Worm (Caenorhabditis elegans) whole organism, L1 larva: ENCODE measurements around the gene T24D5.2.
A peak's percentile ranks its signal among the peaks of the same experiment; 100 is the strongest.

Source experiments
- C04F5.9 ChIP-seq: sonication (generic microtip); optimal IDR thresholded peaks from 2 replicates; lab custom pipeline; 2016; ENCODE audit warnings: missing genetic modification characterization, missing compliant biosample characterization
- F16B12.6 ChIP-seq: fragments of 150-350 bp; optimal IDR thresholded peaks from 2 replicates; lab custom pipeline; 2014; ENCODE audit warnings: missing biosample characterization, missing genetic modification characterization
- Y116A8C.19 ChIP-seq: sonication (generic microtip); optimal IDR thresholded peaks from 2 replicates; lab custom pipeline; 2016; ENCODE audit warnings: missing compliant biosample characterization, missing genetic modification characterization, borderline replicate concordance
- aha-1 ChIP-seq: fragments of 150-350 bp; optimal IDR thresholded peaks from 2 replicates; lab custom pipeline; 2014; ENCODE audit warnings: missing biosample characterization, missing genetic modification characterization
- alr-1 ChIP-seq: fragments of 200-800 bp; sonication (Bioruptor generic); optimal IDR thresholded peaks from 2 replicates; lab custom pipeline; 2018; ENCODE audit warnings: borderline replicate concordance, mild to moderate bottlenecking, missing genetic modification characterization, missing compliant biosample characterization
- ama-1 ChIP-seq: fragments of 150-350 bp; optimal IDR thresholded peaks from 2 replicates; lab custom pipeline; 2014
- ceh-82 ChIP-seq, 3 experiments: fragments of 150-350 bp in 1 of 3; sonication (generic microtip) in 2 of 3; optimal IDR thresholded peaks; 2 replicates each; lab custom pipeline; 2014 to 2017; ENCODE audit warnings: missing biosample characterization in 3 of 3, missing genetic modification characterization in 3 of 3
- ceh-88 ChIP-seq: fragments of 200-800 bp; sonication (Bioruptor generic); IDR thresholded peaks from 2 replicates; pipeline ENCODE4 v1.3.6; 2022; ENCODE audit warnings: missing genetic modification characterization, missing compliant biosample characterization
- efl-1 ChIP-seq, 4 experiments: fragments of 150-350 bp; optimal IDR thresholded peaks in 3 of 4; peaks in 1 of 4; 1 replicate in 1 of 4; 2 replicates in 3 of 4; lab custom pipeline; 2014; ENCODE audit warnings: missing biosample characterization in 2 of 4, missing genetic modification characterization in 2 of 4, missing genetic modification reagents in 2 of 4
- efl-3 ChIP-seq: fragments of 200-800 bp; sonication (Bioruptor generic); optimal IDR thresholded peaks from 2 replicates; lab custom pipeline; 2018; ENCODE audit warnings: mild to moderate bottlenecking, missing genetic modification characterization, missing compliant biosample characterization
- egl-13 ChIP-seq: sonication (generic microtip); optimal IDR thresholded peaks from 2 replicates; lab custom pipeline; 2016; ENCODE audit warnings: missing genotype, missing genetic modification reagents, missing genetic modification characterization, missing compliant biosample characterization
- elt-2 ChIP-seq: sonication (generic microtip); optimal IDR thresholded peaks from 2 replicates; lab custom pipeline; 2016; ENCODE audit warnings: missing genetic modification characterization, mild to moderate bottlenecking, inconsistent platforms, missing compliant biosample characterization, missing genetic modification reagents
- elt-3 ChIP-seq, 6 experiments: fragments of 150-350 bp in 1 of 6; sonication (generic microtip); optimal IDR thresholded peaks; 2 replicates each; lab custom pipeline; 2017 to 2018; ENCODE audit warnings: missing biosample characterization in 6 of 6, missing genetic modification characterization in 6 of 6, inconsistent platforms in 1 of 6
- fkh-10 ChIP-seq: sonication (generic microtip); optimal IDR thresholded peaks from 2 replicates; lab custom pipeline; 2017; ENCODE audit warnings: missing biosample characterization, missing genetic modification reagents, missing genetic modification characterization
- fkh-4 ChIP-seq: sonication (generic microtip); optimal IDR thresholded peaks from 2 replicates; lab custom pipeline; 2016; ENCODE audit warnings: missing compliant biosample characterization, missing genetic modification characterization, borderline replicate concordance
- fkh-8 ChIP-seq: sonication (generic microtip); optimal IDR thresholded peaks from 2 replicates; lab custom pipeline; 2016; ENCODE audit warnings: mild to moderate bottlenecking, missing genetic modification characterization, missing compliant biosample characterization
- fos-1 ChIP-seq: fragments of 150-350 bp; optimal IDR thresholded peaks from 2 replicates; lab custom pipeline; 2014; ENCODE audit warnings: missing biosample characterization, missing genetic modification characterization
- hlh-4 ChIP-seq: sonication (generic microtip); optimal IDR thresholded peaks from 2 replicates; lab custom pipeline; 2016; ENCODE audit warnings: mild to moderate bottlenecking, missing genetic modification characterization, missing compliant biosample characterization
- hpl-2 ChIP-seq: fragments of 150-350 bp; optimal IDR thresholded peaks from 2 replicates; lab custom pipeline; 2014; ENCODE audit warnings: missing biosample characterization, missing genetic modification reagents, missing genetic modification characterization
- irx-1 ChIP-seq: sonication (generic microtip); optimal IDR thresholded peaks from 2 replicates; lab custom pipeline; 2016; ENCODE audit warnings: missing genetic modification characterization, missing compliant biosample characterization
- lin-13 ChIP-seq: fragments of 150-350 bp; optimal IDR thresholded peaks from 2 replicates; lab custom pipeline; 2014; ENCODE audit warnings: missing biosample characterization, missing genetic modification reagents, missing genetic modification characterization
- lin-14 ChIP-seq: fragments of 200-800 bp; sonication (Bioruptor generic); optimal IDR thresholded peaks from 2 replicates; lab custom pipeline; 2018; ENCODE audit warnings: mild to moderate bottlenecking, missing genetic modification characterization, moderate library complexity, missing compliant biosample characterization
- lin-39 ChIP-seq: fragments of 150-350 bp; optimal IDR thresholded peaks from 2 replicates; lab custom pipeline; 2014; ENCODE audit warnings: missing biosample characterization, missing genetic modification reagents, missing genetic modification characterization
- lir-3 ChIP-seq: sonication (generic microtip); optimal IDR thresholded peaks from 2 replicates; lab custom pipeline; 2016; ENCODE audit warnings: mild to moderate bottlenecking, missing genetic modification characterization, moderate library complexity, missing compliant biosample characterization; ENCODE audit not compliant: poor library complexity
- lsy-2 ChIP-seq, 2 experiments: fragments of 150-350 bp; optimal IDR thresholded peaks; 2 replicates each; lab custom pipeline; 2014; ENCODE audit warnings: missing biosample characterization in 2 of 2, missing genetic modification characterization in 2 of 2
- mab-9 ChIP-seq: fragments of 200-800 bp; sonication (Bioruptor generic); IDR thresholded peaks from 2 replicates; pipeline ENCODE4 v1.3.6; 2022; ENCODE audit warnings: missing genetic modification reagents, missing genetic modification characterization, missing compliant biosample characterization
- mdl-1 ChIP-seq, 2 experiments: fragments of 150-350 bp; optimal IDR thresholded peaks; 2 replicates each; lab custom pipeline; 2014 to 2017; ENCODE audit warnings: missing biosample characterization in 2 of 2, missing genetic modification characterization in 2 of 2, inconsistent platforms in 1 of 2
- mef-2 ChIP-seq: fragments of 150-350 bp; optimal IDR thresholded peaks from 2 replicates; lab custom pipeline; 2014; ENCODE audit warnings: missing biosample characterization, missing genetic modification characterization
- nhr-11 ChIP-seq: fragments of 150-350 bp; optimal IDR thresholded peaks from 2 replicates; lab custom pipeline; 2014; ENCODE audit warnings: missing biosample characterization, missing genetic modification characterization
- nhr-12 ChIP-seq: sonication (generic microtip); optimal IDR thresholded peaks from 2 replicates; lab custom pipeline; 2017; ENCODE audit warnings: missing biosample characterization, missing genetic modification characterization
- nhr-19 ChIP-seq: fragments of 200-800 bp; sonication (Bioruptor generic); conservative IDR thresholded peaks from 2 replicates; pipeline ENCODE4 v1.3.6; 2022; ENCODE audit warnings: missing genetic modification characterization, missing compliant biosample characterization
- nhr-237 ChIP-seq: fragments of 150-350 bp; optimal IDR thresholded peaks from 2 replicates; lab custom pipeline; 2014; ENCODE audit warnings: missing biosample characterization, missing genetic modification characterization
- nhr-47 ChIP-seq: sonication (generic microtip); optimal IDR thresholded peaks from 2 replicates; lab custom pipeline; 2016; ENCODE audit warnings: mild to moderate bottlenecking, missing genetic modification characterization, moderate library complexity, missing compliant biosample characterization
- nhr-76 ChIP-seq: sonication (generic microtip); optimal IDR thresholded peaks from 2 replicates; lab custom pipeline; 2017; ENCODE audit warnings: missing biosample characterization, missing genetic modification characterization
- nhr-77 ChIP-seq: fragments of 150-350 bp; optimal IDR thresholded peaks from 2 replicates; lab custom pipeline; 2014; ENCODE audit warnings: missing biosample characterization, missing genetic modification characterization
- nhr-84 ChIP-seq: sonication (generic microtip); optimal IDR thresholded peaks from 2 replicates; lab custom pipeline; 2017; ENCODE audit warnings: missing biosample characterization, missing genetic modification characterization
- nhr-85 ChIP-seq: sonication (generic microtip); peaks from one replicate; lab custom pipeline; 2016; ENCODE audit warnings: missing genetic modification characterization, inconsistent platforms, missing compliant biosample characterization
- nhr-90 ChIP-seq: sonication (generic microtip); optimal IDR thresholded peaks from 2 replicates; lab custom pipeline; 2016; ENCODE audit warnings: mild to moderate bottlenecking, missing genetic modification characterization, missing compliant biosample characterization; ENCODE audit not compliant: poor library complexity
- pqm-1 ChIP-seq: sonication (generic microtip); optimal IDR thresholded peaks from 3 replicates; lab custom pipeline; 2017; ENCODE audit warnings: missing biosample characterization, missing genetic modification characterization
- snpc-4 ChIP-seq: fragments of 150-350 bp; optimal IDR thresholded peaks from 2 replicates; lab custom pipeline; 2014; ENCODE audit warnings: missing biosample characterization, missing genetic modification characterization
- snu-23 ChIP-seq: sonication (generic microtip); optimal IDR thresholded peaks from 2 replicates; lab custom pipeline; 2016; ENCODE audit warnings: missing genetic modification characterization, missing compliant biosample characterization
- sox-4 ChIP-seq: sonication (generic microtip); optimal IDR thresholded peaks from 2 replicates; lab custom pipeline; 2016; ENCODE audit warnings: missing genetic modification characterization, missing compliant biosample characterization
- sptf-1 ChIP-seq: fragments of 150-350 bp; optimal IDR thresholded peaks from 2 replicates; lab custom pipeline; 2014; ENCODE audit warnings: missing biosample characterization, missing genetic modification characterization
- sup-37 ChIP-seq: fragments of 200-800 bp; sonication (Bioruptor generic); optimal IDR thresholded peaks from 2 replicates; lab custom pipeline; 2018; ENCODE audit warnings: mild to moderate bottlenecking, missing genetic modification characterization, missing compliant biosample characterization
- tbx-2 ChIP-seq: sonication (generic microtip); optimal IDR thresholded peaks from 2 replicates; lab custom pipeline; 2016; ENCODE audit warnings: missing genetic modification characterization, missing compliant biosample characterization
- unc-130 ChIP-seq: fragments of 150-350 bp; optimal IDR thresholded peaks from 2 replicates; lab custom pipeline; 2017; ENCODE audit warnings: missing biosample characterization, missing genetic modification characterization, inconsistent platforms
- unc-30 ChIP-seq: sonication (generic microtip); optimal IDR thresholded peaks from 2 replicates; lab custom pipeline; 2017; ENCODE audit warnings: missing biosample characterization, missing genetic modification characterization
- unc-62 ChIP-seq: fragments of 150-350 bp; optimal IDR thresholded peaks from 2 replicates; lab custom pipeline; 2014; ENCODE audit warnings: missing biosample characterization, missing genetic modification reagents, missing genetic modification characterization
- unc-98 ChIP-seq: fragments of 200-800 bp; sonication (Bioruptor generic); IDR thresholded peaks from 2 replicates; pipeline ENCODE4 v1.3.6; 2022; ENCODE audit warnings: missing genetic modification characterization, missing compliant biosample characterization
- vab-15 ChIP-seq: sonication (generic microtip); optimal IDR thresholded peaks from 2 replicates; lab custom pipeline; 2017; ENCODE audit warnings: missing genotype, mild to moderate bottlenecking, missing genetic modification characterization, missing compliant biosample characterization
- zag-1 ChIP-seq: fragments of 150-350 bp; optimal IDR thresholded peaks from 2 replicates; lab custom pipeline; 2014; ENCODE audit warnings: missing biosample characterization, missing genetic modification characterization
- zip-4 ChIP-seq: fragments of 200-800 bp; sonication (Bioruptor generic); optimal IDR thresholded peaks from 2 replicates; lab custom pipeline; 2018; ENCODE audit warnings: mild to moderate bottlenecking, missing genetic modification characterization, moderate library complexity, missing compliant biosample characterization
- ztf-11 ChIP-seq, 2 experiments: sonication (generic microtip); optimal IDR thresholded peaks; 2 replicates each; lab custom pipeline; 2016 to 2017; ENCODE audit warnings: missing genetic modification characterization in 2 of 2, missing biosample characterization in 1 of 2, missing compliant biosample characterization in 1 of 2
- ztf-4 ChIP-seq: fragments of 150-350 bp; optimal IDR thresholded peaks from 2 replicates; lab custom pipeline; 2014; ENCODE audit warnings: missing biosample characterization, missing genetic modification characterization

The T24D5.2 gene

ce11 chrX:12630556-12630955, 44.3 kb upstream of the T24D5.2 start (continued):
- TF ChIP-seq nhr-19 (GFP tag; lab: Robert Waterston, UW) = 0 out of 2 replicates have a peak, but pooled peaks have one; percentile 14
- TF ChIP-seq hlh-4 (tag; lab: Kevin White, UChicago) = no peak
- no peak for TF ChIP-seq fkh-8
- peak in 1 of 2 experiments; percentile 17 for TF ChIP-seq lsy-2 (tag; optimal IDR thresholded peaks at IDR 0.05; lab: Kevin White, UChicago)
- no peak for TF ChIP-seq sox-4 (tag; lab: Kevin White, UChicago)
- TF ChIP-seq tbx-2 (tag; lab: Kevin White, UChicago) = peak; percentile 30
- peak; percentile 33 for TF ChIP-seq snu-23 (GFP tag; lab: Kevin White, UChicago)
- no peak for TF ChIP-seq fkh-4 (tag; lab: Kevin White, UChicago)
- no peak for TF ChIP-seq ama-1 (lab: Kevin White, UChicago)
- no peak for TF ChIP-seq efl-1 (optimal IDR thresholded peaks at IDR 0.05; lab: Kevin White, UChicago)
- no peak for TF ChIP-seq efl-1 (GFP tag; optimal IDR thresholded peaks at IDR 0.05 in 1 of 2; lab: Kevin White, UChicago)
- TF ChIP-seq ceh-88 = no peak
- no peak for TF ChIP-seq alr-1
- no peak for TF ChIP-seq fkh-10 (GFP tag; lab: Kevin White, UChicago)
- TF ChIP-seq mdl-1 (tag; optimal IDR thresholded peaks at IDR 0.05; lab: Kevin White, UChicago) = peak in 1 of 2 experiments; percentile 67
- TF ChIP-seq nhr-90 = no peak
- no peak for TF ChIP-seq C04F5.9 (tag; lab: Kevin White, UChicago)
- no peak for TF ChIP-seq Y116A8C.19 (tag; lab: Kevin White, UChicago)
- no peak for TF ChIP-seq pqm-1 (tag; lab: Kevin White, UChicago)
- no peak for TF ChIP-seq snpc-4
- no peak for TF ChIP-seq irx-1 (tag; lab: Kevin White, UChicago)
- no peak for TF ChIP-seq vab-15 (tag; lab: Kevin White, UChicago)
- no peak for TF ChIP-seq nhr-12
- no peak for TF ChIP-seq aha-1 (tag; lab: Kevin White, UChicago)
- no peak for TF ChIP-seq ceh-82 (tag; optimal IDR thresholded peaks at IDR 0.05; lab: Kevin White, UChicago)
- TF ChIP-seq unc-62 (GFP tag; lab: Kevin White, UChicago) = no peak
- TF ChIP-seq ztf-11 (tag; optimal IDR thresholded peaks at IDR 0.05; lab: Kevin White, UChicago) = no peak
- no peak for TF ChIP-seq nhr-84 (tag; lab: Kevin White, UChicago)
- no peak for TF ChIP-seq mef-2 (tag; lab: Kevin White, UChicago)
- no peak for TF ChIP-seq unc-30 (tag; lab: Kevin White, UChicago)
- no peak for TF ChIP-seq sup-37 (GFP tag; lab: Kevin White, UChicago)
- TF ChIP-seq nhr-77 (tag; lab: Kevin White, UChicago) = no peak
- TF ChIP-seq nhr-237 (tag; lab: Kevin White, UChicago) = no peak
- TF ChIP-seq ztf-4 (tag; lab: Kevin White, UChicago) = no peak
- TF ChIP-seq hpl-2 (GFP tag; lab: Kevin White, UChicago) = no peak
- TF ChIP-seq unc-98 (GFP tag; lab: Robert Waterston, UW) = no peak
- peak in 4 of 6 experiments; percentile 51 to 71 (median 58) for TF ChIP-seq elt-3 (tag; optimal IDR thresholded peaks at IDR 0.05; lab: Kevin White, UChicago)
- TF ChIP-seq unc-130 (tag; lab: Kevin White, UChicago) = no peak
- no peak for TF ChIP-seq fos-1 (tag; lab: Kevin White, UChicago)
- no peak for TF ChIP-seq lir-3 (tag; lab: Kevin White, UChicago)
- no peak for TF ChIP-seq nhr-47 (tag; lab: Kevin White, UChicago)
- no peak for TF ChIP-seq F16B12.6 (tag; lab: Kevin White, UChicago)
- TF ChIP-seq efl-3 = no peak
- TF ChIP-seq zip-4 = no peak
- TF ChIP-seq egl-13 = no peak
- no peak for TF ChIP-seq mab-9 (GFP tag; lab: Robert Waterston, UW)
- peak; percentile 63 for TF ChIP-seq lin-14
- peak; percentile 57 for TF ChIP-seq nhr-85
- TF ChIP-seq elt-2 = peak; percentile 59
- TF ChIP-seq lin-13 (GFP tag; lab: Kevin White, UChicago) = no peak
- TF ChIP-seq nhr-11 (tag; lab: Kevin White, UChicago) = no peak
- no peak for TF ChIP-seq zag-1 (tag; lab: Kevin White, UChicago)
- TF ChIP-seq nhr-76 (tag; lab: Kevin White, UChicago) = no peak
- TF ChIP-seq lin-39 (tag; lab: Kevin White, UChicago) = no peak
- TF ChIP-seq sptf-1 = no peak
